Fruit fly (Drosophila melanogaster) whole organism, embryonic: ENCODE results near the gene L2HGDH.

ENCODE experiments used
- B-H2 ChIP-seq: fragments of 200-800 bp; sonication (Bioruptor generic); optimal IDR thresholded peaks from 2 replicates; lab custom pipeline; 2018; ENCODE audit warnings: missing biosample characterization, mild to moderate bottlenecking, missing genetic modification characterization
- Bdp1 ChIP-seq: fragments of 200-800 bp; sonication (Bioruptor generic); optimal IDR thresholded peaks from 3 replicates; lab custom pipeline; 2016; ENCODE audit warnings: missing biosample characterization, missing genetic modification characterization
- Bgb ChIP-seq: fragments of 200-800 bp; sonication (Bioruptor generic); IDR thresholded peaks from 2 replicates; pipeline ENCODE4 v1.3.6; 2022; ENCODE audit warnings: missing biosample characterization, missing genetic modification characterization; ENCODE audit not compliant: partially characterized antibody
- CG10565 ChIP-seq: fragments of 200-800 bp; sonication (Bioruptor generic); optimal IDR thresholded peaks from 3 replicates; lab custom pipeline; 2016; ENCODE audit warnings: missing biosample characterization, mild to moderate bottlenecking, missing genetic modification characterization
- CG11247 ChIP-seq: fragments of 200-800 bp; sonication (Bioruptor generic); IDR thresholded peaks from 2 replicates; pipeline ENCODE4 v1.3.6; 2022; ENCODE audit warnings: missing biosample characterization, missing genetic modification characterization
- CG13123 ChIP-seq: fragments of 200-800 bp; sonication (Bioruptor generic); optimal IDR thresholded peaks from 2 replicates; lab custom pipeline; 2016; ENCODE audit warnings: missing biosample characterization, missing genetic modification characterization
- CG13424 ChIP-seq: fragments of 200-800 bp; sonication (Bioruptor generic); optimal IDR thresholded peaks from 2 replicates; lab custom pipeline; 2019; ENCODE audit warnings: missing biosample characterization, mild to moderate bottlenecking, missing genetic modification characterization, moderate library complexity
- CG14441 ChIP-seq: fragments of 200-800 bp; sonication (Bioruptor generic); IDR thresholded peaks from 2 replicates; pipeline ENCODE4 v1.3.6; 2022; ENCODE audit warnings: missing biosample characterization, missing genetic modification characterization
- CG15601 ChIP-seq: fragments of 200-800 bp; sonication (Bioruptor generic); optimal IDR thresholded peaks from 3 replicates; lab custom pipeline; 2019; ENCODE audit warnings: missing biosample characterization, mild to moderate bottlenecking, missing genetic modification characterization, moderate library complexity
- CG17802 ChIP-seq: fragments of 200-800 bp; sonication (Bioruptor generic); optimal IDR thresholded peaks from 2 replicates; lab custom pipeline; 2018; ENCODE audit warnings: missing biosample characterization, mild to moderate bottlenecking, missing genetic modification characterization, moderate library complexity
- CG18619 ChIP-seq: fragments of 200-800 bp; sonication (Bioruptor generic); optimal IDR thresholded peaks from 3 replicates; lab custom pipeline; 2017; ENCODE audit warnings: missing biosample characterization, mild to moderate bottlenecking, missing genetic modification characterization
- CG30020 ChIP-seq: fragments of 200-800 bp; optimal IDR thresholded peaks from 2 replicates; lab custom pipeline; 2019; ENCODE audit warnings: missing biosample characterization, mild to moderate bottlenecking, missing genetic modification characterization, moderate library complexity
- CG31224 ChIP-seq: fragments of 200-800 bp; sonication (Bioruptor generic); IDR thresholded peaks from 2 replicates; pipeline ENCODE4 v1.3.6; 2022; ENCODE audit warnings: missing biosample characterization, missing genetic modification characterization
- CG34224 ChIP-seq: fragments of 200-800 bp; sonication (Bioruptor generic); IDR thresholded peaks from 3 replicates; pipeline ENCODE4 v1.3.6; 2022; ENCODE audit warnings: missing biosample characterization, missing genetic modification characterization; ENCODE audit not compliant: partially characterized antibody
- CG43689 ChIP-seq: fragments of 200-800 bp; sonication (Bioruptor generic); IDR thresholded peaks from 2 replicates; pipeline ENCODE4 v1.3.6; 2022; ENCODE audit warnings: missing biosample characterization, missing genetic modification characterization
- CG4404 ChIP-seq: fragments of 200-800 bp; sonication (Bioruptor generic); IDR thresholded peaks from 2 replicates; pipeline ENCODE4 v1.3.6; 2022; ENCODE audit warnings: missing biosample characterization, missing genetic modification characterization
- CG4707 ChIP-seq: fragments of 200-800 bp; sonication (Bioruptor generic); optimal IDR thresholded peaks from 2 replicates; lab custom pipeline; 2018; ENCODE audit warnings: missing biosample characterization, mild to moderate bottlenecking, missing genetic modification characterization, moderate library complexity
- CG4730 ChIP-seq: fragments of 200-800 bp; sonication (Bioruptor generic); IDR thresholded peaks from 2 replicates; pipeline ENCODE4 v1.3.6; 2022; ENCODE audit warnings: missing biosample characterization, missing genetic modification characterization
- CG6254 ChIP-seq: fragments of 200-800 bp; sonication (Bioruptor generic); optimal IDR thresholded peaks from 3 replicates; lab custom pipeline; 2017; ENCODE audit warnings: mild to moderate bottlenecking, missing biosample characterization, missing genetic modification reagents, missing genetic modification characterization
- CG7271 ChIP-seq: fragments of 200-800 bp; sonication (Bioruptor generic); optimal IDR thresholded peaks from 2 replicates; lab custom pipeline; 2018; ENCODE audit warnings: missing biosample characterization, mild to moderate bottlenecking, missing genetic modification characterization, moderate library complexity
- CG7786 ChIP-seq: fragments of 200-800 bp; sonication (Bioruptor generic); optimal IDR thresholded peaks from 2 replicates; lab custom pipeline; 2016; ENCODE audit warnings: missing biosample characterization, missing genetic modification characterization
- CG8281 ChIP-seq: fragments of 200-800 bp; sonication (Bioruptor generic); optimal IDR thresholded peaks from 2 replicates; lab custom pipeline; 2018; ENCODE audit warnings: missing biosample characterization, mild to moderate bottlenecking, missing genetic modification characterization, moderate library complexity
- CG8478 ChIP-seq: fragments of >200 bp; optimal IDR thresholded peaks from 2 replicates; lab custom pipeline; 2018
- CG8924 ChIP-seq: fragments of 200-800 bp; optimal IDR thresholded peaks from 3 replicates; lab custom pipeline; 2019; ENCODE audit warnings: missing biosample characterization, mild to moderate bottlenecking, missing genetic modification characterization, moderate library complexity
- D ChIP-seq, 2 experiments: fragments of 200-800 bp in 1 of 2; fragments of >200 bp in 1 of 2; sonication (Bioruptor generic) in 1 of 2; optimal IDR thresholded peaks; 2 replicates in 1 of 2; 3 replicates in 1 of 2; lab custom pipeline; 2017; ENCODE audit warnings: mild to moderate bottlenecking in 1 of 2, missing biosample characterization in 1 of 2, missing genetic modification characterization in 1 of 2, missing genetic modification reagents in 1 of 2
- Dip3 ChIP-seq: fragments of 200-800 bp; sonication (Bioruptor generic); optimal IDR thresholded peaks from 3 replicates; lab custom pipeline; 2016; ENCODE audit warnings: missing biosample characterization, missing genetic modification characterization
- E2f2 ChIP-seq: fragments of 200-800 bp; sonication (Bioruptor generic); IDR thresholded peaks from 2 replicates; pipeline ENCODE4 v1.3.6; 2022; ENCODE audit warnings: missing biosample characterization, missing genetic modification characterization
- HLH3B ChIP-seq: fragments of 200-800 bp; sonication (Bioruptor generic); IDR thresholded peaks from 2 replicates; pipeline ENCODE4 v1.3.6; 2022; ENCODE audit warnings: missing biosample characterization, missing genetic modification characterization
- HLHmδ ChIP-seq: fragments of 200-800 bp; sonication (Bioruptor generic); optimal IDR thresholded peaks from 2 replicates; lab custom pipeline; 2018; ENCODE audit warnings: missing biosample characterization, mild to moderate bottlenecking, missing genetic modification characterization, moderate library complexity
- Hsf ChIP-seq: fragments of 200-800 bp; sonication (Bioruptor generic); optimal IDR thresholded peaks from 3 replicates; lab custom pipeline; 2016; ENCODE audit warnings: missing biosample characterization, missing genetic modification characterization
- Mad ChIP-seq: fragments of 200-800 bp; sonication (Bioruptor generic); optimal IDR thresholded peaks from 2 replicates; lab custom pipeline; 2016; ENCODE audit warnings: missing biosample characterization, missing genetic modification characterization
- Rx ChIP-seq: fragments of 200-800 bp; sonication (Bioruptor generic); IDR thresholded peaks from 2 replicates; pipeline ENCODE4 v1.3.6; 2022; ENCODE audit warnings: missing biosample characterization, missing genetic modification characterization
- Scr ChIP-seq: fragments of 200-800 bp; sonication (Bioruptor generic); IDR thresholded peaks from 2 replicates; pipeline ENCODE4 v1.3.6; 2022; ENCODE audit warnings: missing biosample characterization, missing genetic modification characterization; ENCODE audit not compliant: partially characterized antibody
- Side ChIP-seq: fragments of 200-800 bp; sonication (Bioruptor generic); optimal IDR thresholded peaks from 2 replicates; lab custom pipeline; 2016; ENCODE audit warnings: missing biosample characterization, missing genetic modification characterization
- Sin3A ChIP-seq: fragments of >200 bp; optimal IDR thresholded peaks from 2 replicates; lab custom pipeline; 2018
- Spps ChIP-seq: fragments of 200-800 bp; sonication (Bioruptor generic); optimal IDR thresholded peaks from 2 replicates; lab custom pipeline; 2018; ENCODE audit warnings: missing biosample characterization, mild to moderate bottlenecking, missing genetic modification characterization
- al ChIP-seq: fragments of 200-800 bp; sonication (Bioruptor generic); IDR thresholded peaks from 2 replicates; pipeline ENCODE4 v1.3.6; 2022; ENCODE audit warnings: missing biosample characterization, missing genetic modification characterization
- az2 ChIP-seq: fragments of 200-800 bp; sonication (Bioruptor generic); optimal IDR thresholded peaks from 3 replicates; lab custom pipeline; 2016; ENCODE audit warnings: missing biosample characterization, missing genetic modification characterization
- bowl ChIP-seq: fragments of 200-800 bp; sonication (Bioruptor generic); IDR thresholded peaks from 2 replicates; pipeline ENCODE4 v1.3.6; 2022; ENCODE audit warnings: missing biosample characterization, missing genetic modification characterization
- bsh ChIP-seq, 2 experiments: fragments of 200-800 bp; sonication (Bioruptor generic); optimal IDR thresholded peaks; 2 replicates each; lab custom pipeline; 2017 to 2018; ENCODE audit warnings: mild to moderate bottlenecking in 2 of 2, missing biosample characterization in 2 of 2, missing genetic modification characterization in 2 of 2, moderate library complexity in 1 of 2
- gfzf ChIP-seq: fragments of 200-800 bp; sonication (Bioruptor generic); optimal IDR thresholded peaks from 2 replicates; lab custom pipeline; 2016; ENCODE audit warnings: missing biosample characterization, mild to moderate bottlenecking, missing genetic modification characterization, moderate library complexity
- grau ChIP-seq: fragments of 200-800 bp; optimal IDR thresholded peaks from 3 replicates; lab custom pipeline; 2019; ENCODE audit warnings: missing biosample characterization, mild to moderate bottlenecking, missing genetic modification characterization, moderate library complexity
- hbn ChIP-seq: fragments of 200-800 bp; sonication (Bioruptor generic); IDR thresholded peaks from 2 replicates; pipeline ENCODE4 v1.3.6; 2022; ENCODE audit warnings: missing biosample characterization, missing genetic modification characterization; ENCODE audit not compliant: partially characterized antibody
- hkb ChIP-seq, 2 experiments: fragments of 200-800 bp in 1 of 2; fragments of >200 bp in 1 of 2; sonication (Bioruptor generic) in 1 of 2; IDR thresholded peaks in 1 of 2; optimal IDR thresholded peaks in 1 of 2; 2 replicates each; pipeline versions ENCODE4 v1.3.6 to Lab custom; 2017 to 2022; ENCODE audit warnings: missing biosample characterization in 1 of 2, missing genetic modification characterization in 1 of 2
- jumu ChIP-seq: fragments of 200-800 bp; sonication (Bioruptor generic); optimal IDR thresholded peaks from 3 replicates; lab custom pipeline; 2016; ENCODE audit warnings: missing biosample characterization, missing genetic modification characterization
- mirr ChIP-seq: fragments of 200-800 bp; sonication (Bioruptor generic); optimal IDR thresholded peaks from 3 replicates; lab custom pipeline; 2018; ENCODE audit warnings: missing biosample characterization, mild to moderate bottlenecking, missing genetic modification characterization
- sr ChIP-seq: fragments of 200-800 bp; sonication (Bioruptor generic); IDR thresholded peaks from 3 replicates; pipeline ENCODE4 v1.3.6; 2022; ENCODE audit warnings: missing biosample characterization, missing genetic modification characterization
- sug ChIP-seq: fragments of 200-800 bp; optimal IDR thresholded peaks from 2 replicates; lab custom pipeline; 2019; ENCODE audit warnings: missing biosample characterization, mild to moderate bottlenecking, missing genetic modification characterization, moderate library complexity
- tin ChIP-seq: fragments of 200-800 bp; sonication (Bioruptor generic); optimal IDR thresholded peaks from 3 replicates; lab custom pipeline; 2016; ENCODE audit warnings: missing biosample characterization, missing genetic modification characterization
- zen2 ChIP-seq: fragments of 200-800 bp; sonication (Bioruptor generic); IDR thresholded peaks from 3 replicates; pipeline ENCODE4 v1.3.6; 2022; ENCODE audit warnings: missing biosample characterization, missing genetic modification characterization; ENCODE audit not compliant: partially characterized antibody

The L2HGDH gene

DNA sequence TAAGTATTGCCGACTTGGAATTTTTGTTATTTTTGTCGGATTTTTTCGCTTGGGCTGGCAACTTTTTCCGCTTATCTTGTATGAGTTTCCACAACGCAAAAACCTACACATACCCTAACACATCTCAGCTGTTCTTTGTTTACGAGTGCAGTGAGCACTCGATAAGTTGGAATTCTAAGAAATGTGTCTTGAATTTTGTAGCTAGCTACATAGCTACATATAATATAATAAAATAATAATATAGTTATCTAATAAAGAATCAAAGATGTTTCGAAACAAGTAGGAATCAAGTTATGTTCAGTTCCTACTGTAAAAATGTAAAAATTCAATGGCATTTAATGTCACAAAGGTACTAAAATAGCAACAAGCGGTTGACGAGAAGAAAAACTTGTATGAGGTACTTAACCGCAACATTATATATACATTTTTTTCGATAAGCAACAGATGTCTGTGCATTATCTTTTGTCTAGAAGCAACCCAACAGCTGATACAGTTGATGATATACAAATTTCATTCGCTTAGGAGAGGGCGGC lies 17.0 kb downstream of the L2HGDH start, which contains the start of gene Bhmt (continued):
- peak; percentile 15 for TF ChIP-seq CG6254 (GFP tag; lab: Kevin White, UChicago)
- no peak for TF ChIP-seq Dip3 (GFP tag; lab: Kevin White, UChicago)
- no peak for TF ChIP-seq CG10565 (GFP tag; lab: Kevin White, UChicago)
- no peak for TF ChIP-seq zen2 (GFP tag; lab: Robert Waterston, UW)
- no peak for TF ChIP-seq CG8478 (lab: Kevin White, UChicago)
- TF ChIP-seq az2 (GFP tag; lab: Kevin White, UChicago), result peak; percentile 21
- TF ChIP-seq CG34224 (GFP tag; lab: Robert Waterston, UW), result no peak
- TF ChIP-seq CG4404 (GFP tag; lab: Robert Waterston, UW), result no peak
- no peak for TF ChIP-seq CG7271 (tag; lab: Kevin White, UChicago)
- peak; percentile 44 for TF ChIP-seq CG15601 (tag; lab: Kevin White, UChicago)
- TF ChIP-seq sug, result peak; percentile 59
- no peak for TF ChIP-seq CG4707
- TF ChIP-seq CG8281 (tag; lab: Kevin White, UChicago), result peak; percentile 47
- peak; percentile 96 for TF ChIP-seq grau (tag; lab: Kevin White, UChicago)
- TF ChIP-seq CG17802 (tag; lab: Kevin White, UChicago), result no peak
- TF ChIP-seq D (optimal IDR thresholded peaks at IDR 0.05; lab: Kevin White, UChicago), result no peak
- TF ChIP-seq D (GFP tag; optimal IDR thresholded peaks at IDR 0.05; lab: Kevin White, UChicago), result peak; percentile 5
- peak; percentile 63 for TF ChIP-seq CG18619
- TF ChIP-seq CG14441, result peak; percentile 78
- TF ChIP-seq Side (GFP tag; lab: Kevin White, UChicago), result no peak
- TF ChIP-seq E2f2 (GFP tag; lab: Robert Waterston, UW), result peak; percentile 34; the same call in 1 of the 2 replicates
- TF ChIP-seq CG4730, result peak; percentile 42; the same call in 1 of the 2 replicates
- no peak for TF ChIP-seq Mad (GFP tag; lab: Kevin White, UChicago)
- TF ChIP-seq mirr, result peak; percentile 22
- no peak for TF ChIP-seq HLHmδ (GFP tag; lab: Kevin White, UChicago)
- TF ChIP-seq CG8924 (tag; lab: Kevin White, UChicago), result peak; percentile 74
- TF ChIP-seq sr (GFP tag; lab: Robert Waterston, UW), result no peak
- TF ChIP-seq bowl (GFP tag; lab: Robert Waterston, UW), result peak; percentile 50; the same call in 1 of the 2 replicates
- TF ChIP-seq Scr, result no peak
- no peak for TF ChIP-seq gfzf (GFP tag; lab: Kevin White, UChicago)
- TF ChIP-seq CG11247, result peak; percentile 74
- TF ChIP-seq jumu (GFP tag; lab: Kevin White, UChicago), result no peak
- TF ChIP-seq CG30020, result no peak
- no peak for TF ChIP-seq CG13123 (GFP tag; lab: Kevin White, UChicago)
- TF ChIP-seq tin, result peak; percentile 35
- TF ChIP-seq CG7786 (GFP tag; lab: Kevin White, UChicago), result no peak
- no peak for TF ChIP-seq Bgb (GFP tag; lab: Robert Waterston, UW)
- peak; percentile 56 to 59 for TF ChIP-seq bsh (GFP tag; optimal IDR thresholded peaks at IDR 0.05; lab: Kevin White, UChicago)
- peak; percentile 58 for TF ChIP-seq CG13424 (tag; lab: Kevin White, UChicago)
- no peak for TF ChIP-seq Rx (GFP tag; lab: Robert Waterston, UW)
- TF ChIP-seq CG31224 (GFP tag; lab: Robert Waterston, UW), result peak; percentile 58
- TF ChIP-seq B-H2 (GFP tag; lab: Kevin White, UChicago), result peak; percentile 46
- TF ChIP-seq Hsf (GFP tag; lab: Kevin White, UChicago), result no peak
- TF ChIP-seq al (GFP tag; lab: Robert Waterston, UW), result peak; percentile 74
- no peak for TF ChIP-seq hbn (GFP tag; lab: Robert Waterston, UW)
- no peak for TF ChIP-seq hkb (optimal IDR thresholded peaks at IDR 0.05; lab: Kevin White, UChicago)
- peak; percentile 73 for TF ChIP-seq hkb (GFP tag; IDR thresholded peaks at IDR 0.05; lab: Robert Waterston, UW)
- TF ChIP-seq Sin3A, result no peak
- no peak for TF ChIP-seq Spps
- TF ChIP-seq Bdp1, result no peak
- no peak for TF ChIP-seq CG43689 (GFP tag; lab: Robert Waterston, UW)
- TF ChIP-seq HLH3B (GFP tag; lab: Robert Waterston, UW), result peak; percentile 68
